Worm (Caenorhabditis elegans): ENCODE results near the gene ZK813.6.

ce11 chrX:3465785-3466184, 41.2 kb downstream of the ZK813.6 start, which contains the start of the genes ZK377.15 and sax-3:
- TF ChIP-seq ceh-28 (tag; optimal IDR thresholded peaks at IDR 0.05) (no peak), unc-130 (GFP tag; optimal IDR thresholded peaks at IDR 0.05) (no peak), ceh-82 (tag; optimal IDR thresholded peaks at IDR 0.05) (no peak), ztf-11 (tag; optimal IDR thresholded peaks at IDR 0.05) (no peak), ces-1 (GFP tag; optimal IDR thresholded peaks at IDR 0.05) (no peak), hlh-30 (tag; optimal IDR thresholded peaks at IDR 0.05; ENCODE audit: insufficient read depth) (no peak), nhr-28 (tag; optimal IDR thresholded peaks at IDR 0.05) (no peak), arid-1 (GFP tag; conservative IDR thresholded peaks at IDR 0.05) (no peak), egl-27 (tag; optimal IDR thresholded peaks at IDR 0.05) (no peak)
